Worm (Caenorhabditis elegans) whole organism, L4 larva: Measurements from ENCODE around the gene hmp-1.

Source experiments
- D1046.2 ChIP-seq: fragments of 200-800 bp; sonication (Bioruptor generic); IDR thresholded peaks from 2 replicates; pipeline ENCODE4 v1.3.6; 2022; ENCODE audit warnings: missing genetic modification characterization, missing compliant biosample characterization
- F26F4.8 ChIP-seq: fragments of 200-800 bp; sonication (Bioruptor generic); conservative IDR thresholded peaks from 2 replicates; pipeline ENCODE4 v1.3.6; 2022; ENCODE audit warnings: missing genetic modification characterization, missing compliant biosample characterization
- F49E8.2 ChIP-seq: sonication (generic microtip); optimal IDR thresholded peaks from 2 replicates; lab custom pipeline; 2016; ENCODE audit warnings: missing compliant biosample characterization, mild to moderate bottlenecking, missing genetic modification characterization, borderline replicate concordance
- Y48G9A.11 ChIP-seq: fragments of 200-800 bp; sonication (Bioruptor generic); IDR thresholded peaks from 2 replicates; pipeline ENCODE4 v1.3.6; 2022; ENCODE audit warnings: missing genetic modification reagents, missing genetic modification characterization, missing compliant biosample characterization
- ZK546.5 ChIP-seq, 2 experiments: sonication (generic microtip); optimal IDR thresholded peaks; 2 replicates each; lab custom pipeline; 2017; ENCODE audit warnings: missing biosample characterization in 2 of 2, missing genetic modification characterization in 2 of 2
- aha-1 ChIP-seq: fragments of 150-350 bp; peaks from one replicate; lab custom pipeline; 2014; ENCODE audit warnings: missing biosample characterization, missing genetic modification characterization
- arid-1 ChIP-seq: fragments of 200-800 bp; sonication (Bioruptor generic); conservative IDR thresholded peaks from 2 replicates; pipeline ENCODE4 v1.3.6; 2022; ENCODE audit warnings: missing genetic modification reagents, missing genetic modification characterization, missing compliant biosample characterization
- ceh-20 ChIP-seq: fragments of 200-800 bp; sonication (Bioruptor generic); IDR thresholded peaks from 2 replicates; pipeline ENCODE4 v1.3.6; 2022; ENCODE audit warnings: missing genetic modification reagents, missing genetic modification characterization, missing compliant biosample characterization
- ceh-28 ChIP-seq: fragments of 150-350 bp; optimal IDR thresholded peaks from 2 replicates; lab custom pipeline; 2014; ENCODE audit warnings: missing biosample characterization, missing genetic modification reagents, missing genetic modification characterization
- ces-1 ChIP-seq: fragments of 150-350 bp; sonication (generic microtip); optimal IDR thresholded peaks from 4 replicates; lab custom pipeline; 2014; ENCODE audit warnings: missing biosample characterization, missing genetic modification reagents, missing genetic modification characterization
- ctbp-1 ChIP-seq: fragments of 200-800 bp; sonication (Bioruptor generic); IDR thresholded peaks from 2 replicates; pipeline ENCODE4 v1.3.6; 2022; ENCODE audit warnings: missing genetic modification reagents, missing genetic modification characterization, missing compliant biosample characterization
- daf-12 ChIP-seq: fragments of 150-350 bp; optimal IDR thresholded peaks from 2 replicates; lab custom pipeline; 2014; ENCODE audit warnings: missing biosample characterization, missing genetic modification reagents, missing genetic modification characterization
- daf-8 ChIP-seq: fragments of 200-800 bp; sonication (Bioruptor generic); IDR thresholded peaks from 2 replicates; pipeline ENCODE4 v1.3.6; 2022; ENCODE audit warnings: missing genetic modification characterization, missing compliant biosample characterization
- dpl-1 ChIP-seq: fragments of 150-350 bp; optimal IDR thresholded peaks from 2 replicates; lab custom pipeline; 2014; ENCODE audit warnings: missing biosample characterization, missing genetic modification reagents, missing genetic modification characterization
- dve-1 ChIP-seq: sonication (generic microtip); optimal IDR thresholded peaks from 2 replicates; lab custom pipeline; 2017; ENCODE audit warnings: antibody characterized with exemption, mild to moderate bottlenecking, missing genetic modification characterization, missing compliant biosample characterization; ENCODE audit not compliant: insufficient read depth
- gei-8 ChIP-seq: fragments of 200-800 bp; sonication (Bioruptor generic); optimal IDR thresholded peaks from 2 replicates; lab custom pipeline; 2018; ENCODE audit warnings: mild to moderate bottlenecking, missing genetic modification characterization, missing compliant biosample characterization
- hif-1 ChIP-seq, 2 experiments: sonication (generic microtip); optimal IDR thresholded peaks; 2 replicates each; lab custom pipeline; 2016 to 2017; ENCODE audit warnings: missing compliant biosample characterization in 2 of 2, missing genetic modification characterization in 2 of 2, missing genetic modification reagents in 2 of 2, missing genotype in 2 of 2, mild to moderate bottlenecking in 1 of 2
- hlh-11 ChIP-seq: fragments of 200-800 bp; sonication (Bioruptor generic); optimal IDR thresholded peaks from 2 replicates; lab custom pipeline; 2018; ENCODE audit warnings: mild to moderate bottlenecking, missing genetic modification characterization, missing compliant biosample characterization
- hmg-1.1 ChIP-seq: fragments of 200-800 bp; sonication (Bioruptor generic); IDR thresholded peaks from 2 replicates; pipeline ENCODE4 v1.3.6; 2022; ENCODE audit warnings: missing genetic modification reagents, missing genetic modification characterization, missing compliant biosample characterization
- jun-1 ChIP-seq: fragments of 150-350 bp; optimal IDR thresholded peaks from 2 replicates; lab custom pipeline; 2014; ENCODE audit warnings: missing biosample characterization, missing genetic modification reagents, missing genetic modification characterization
- lim-7 ChIP-seq: fragments of 200-800 bp; sonication (Bioruptor generic); IDR thresholded peaks from 2 replicates; pipeline ENCODE4 v1.3.6; 2022; ENCODE audit warnings: missing genetic modification characterization, missing compliant biosample characterization
- lin-15B ChIP-seq: fragments of 150-350 bp; sonication (generic microtip); optimal IDR thresholded peaks from 3 replicates; lab custom pipeline; 2014; ENCODE audit warnings: missing biosample characterization, missing genetic modification characterization
- lin-29 ChIP-seq: fragments of 200-800 bp; sonication (Bioruptor generic); IDR thresholded peaks from 2 replicates; pipeline ENCODE4 v1.3.6; 2022; ENCODE audit warnings: missing genetic modification reagents, missing genetic modification characterization, missing compliant biosample characterization
- lin-39 ChIP-seq: fragments of 150-350 bp; optimal IDR thresholded peaks from 2 replicates; lab custom pipeline; 2014; ENCODE audit warnings: missing biosample characterization, missing genetic modification reagents, missing genetic modification characterization
- lir-3 ChIP-seq: sonication (generic microtip); optimal IDR thresholded peaks from 2 replicates; lab custom pipeline; 2016; ENCODE audit warnings: mild to moderate bottlenecking, missing genetic modification characterization, missing compliant biosample characterization
- lsy-2 ChIP-seq, 2 experiments: fragments of 150-350 bp in 1 of 2; sonication (generic microtip) in 1 of 2; optimal IDR thresholded peaks; 2 replicates each; lab custom pipeline; 2014 to 2017; ENCODE audit warnings: missing biosample characterization in 2 of 2, missing genetic modification characterization in 2 of 2
- mdl-1 ChIP-seq, 2 experiments: fragments of 150-350 bp in 1 of 2; sonication (generic microtip) in 1 of 2; optimal IDR thresholded peaks; 2 replicates each; lab custom pipeline; 2014 to 2017; ENCODE audit warnings: missing biosample characterization in 2 of 2, missing genetic modification characterization in 2 of 2
- mdt-29 ChIP-seq: fragments of 200-800 bp; sonication (Bioruptor generic); IDR thresholded peaks from 2 replicates; pipeline ENCODE4 v1.3.6; 2022; ENCODE audit warnings: missing genetic modification reagents, missing genetic modification characterization, missing compliant biosample characterization
- mep-1 ChIP-seq: fragments of 150-350 bp; sonication (generic microtip); optimal IDR thresholded peaks from 3 replicates; lab custom pipeline; 2014; ENCODE audit warnings: missing biosample characterization, missing genetic modification characterization
- mxl-2 ChIP-seq: fragments of 200-800 bp; sonication (Bioruptor generic); conservative IDR thresholded peaks from 2 replicates; pipeline ENCODE4 v1.3.6; 2022; ENCODE audit warnings: missing genetic modification reagents, missing genetic modification characterization, missing compliant biosample characterization
- mxl-3 ChIP-seq: fragments of 200-800 bp; sonication (Bioruptor generic); optimal IDR thresholded peaks from 2 replicates; lab custom pipeline; 2018; ENCODE audit warnings: mild to moderate bottlenecking, missing genetic modification characterization, missing compliant biosample characterization
- nhr-102 ChIP-seq: sonication (generic microtip); optimal IDR thresholded peaks from 2 replicates; lab custom pipeline; 2016; ENCODE audit warnings: mild to moderate bottlenecking, missing genetic modification characterization, moderate library complexity, missing compliant biosample characterization
- nhr-111 ChIP-seq: fragments of 200-800 bp; sonication (Bioruptor generic); optimal IDR thresholded peaks from 2 replicates; lab custom pipeline; 2018; ENCODE audit warnings: mild to moderate bottlenecking, missing genetic modification characterization, missing compliant biosample characterization
- nhr-25 ChIP-seq: sonication (generic microtip); optimal IDR thresholded peaks from 2 replicates; lab custom pipeline; 2017; ENCODE audit warnings: missing genetic modification characterization, mild to moderate bottlenecking, missing compliant biosample characterization, antibody characterized with exemption, moderate library complexity, borderline replicate concordance; ENCODE audit not compliant: insufficient read depth
- nhr-28 ChIP-seq: fragments of 150-350 bp; optimal IDR thresholded peaks from 2 replicates; lab custom pipeline; 2014; ENCODE audit warnings: missing biosample characterization, missing genetic modification characterization
- nhr-42 ChIP-seq: fragments of 200-800 bp; sonication (Bioruptor generic); IDR thresholded peaks from 2 replicates; pipeline ENCODE4 v1.3.6; 2022; ENCODE audit warnings: missing genetic modification characterization, missing compliant biosample characterization
- nhr-48 ChIP-seq: sonication (generic microtip); optimal IDR thresholded peaks from 2 replicates; lab custom pipeline; 2016; ENCODE audit warnings: mild to moderate bottlenecking, missing genetic modification characterization, missing compliant biosample characterization
- nhr-6 ChIP-seq: fragments of 150-350 bp; optimal IDR thresholded peaks from 2 replicates; lab custom pipeline; 2014; ENCODE audit warnings: missing biosample characterization, missing genetic modification characterization
- pqm-1 ChIP-seq: sonication (generic microtip); optimal IDR thresholded peaks from 2 replicates; lab custom pipeline; 2017; ENCODE audit warnings: missing biosample characterization, missing genetic modification characterization
- sdz-12 ChIP-seq: fragments of 200-800 bp; sonication (Bioruptor generic); optimal IDR thresholded peaks from 2 replicates; lab custom pipeline; 2018; ENCODE audit warnings: mild to moderate bottlenecking, missing genetic modification characterization, missing compliant biosample characterization
- set-16 ChIP-seq: fragments of 200-800 bp; sonication (Bioruptor generic); IDR thresholded peaks from 2 replicates; pipeline ENCODE4 v1.3.6; 2022; ENCODE audit warnings: missing genetic modification reagents, missing genetic modification characterization, missing compliant biosample characterization
- snpc-1.2 ChIP-seq: fragments of 200-800 bp; sonication (Bioruptor generic); IDR thresholded peaks from 2 replicates; pipeline ENCODE4 v1.3.6; 2022; ENCODE audit warnings: missing genetic modification reagents, missing genetic modification characterization, missing compliant biosample characterization
- unc-39 ChIP-seq: sonication (generic microtip); optimal IDR thresholded peaks from 2 replicates; lab custom pipeline; 2017; ENCODE audit warnings: missing biosample characterization, missing genetic modification characterization
- unc-62 ChIP-seq, 3 experiments: fragments of 150-350 bp in 1 of 3; sonication (generic microtip); optimal IDR thresholded peaks in 2 of 3; peaks in 1 of 3; 1 replicate in 1 of 3; 2 replicates in 2 of 3; lab custom pipeline; 2014 to 2017; ENCODE audit warnings: missing biosample characterization in 3 of 3, missing genetic modification characterization in 3 of 3, missing genetic modification reagents in 3 of 3, missing genotype in 1 of 3
- vab-7 ChIP-seq: fragments of 200-800 bp; sonication (Bioruptor generic); IDR thresholded peaks from 2 replicates; pipeline ENCODE4 v1.3.6; 2022; ENCODE audit warnings: missing genetic modification reagents, missing genetic modification characterization, missing compliant biosample characterization
- zip-11 ChIP-seq: fragments of 200-800 bp; sonication (Bioruptor generic); IDR thresholded peaks from 2 replicates; pipeline ENCODE4 v1.3.6; 2022; ENCODE audit warnings: missing genetic modification characterization, missing compliant biosample characterization
- ztf-11 ChIP-seq: fragments of 150-350 bp; optimal IDR thresholded peaks from 2 replicates; lab custom pipeline; 2014; ENCODE audit warnings: missing biosample characterization, missing genetic modification characterization
- ztf-7 ChIP-seq: fragments of 150-350 bp; optimal IDR thresholded peaks from 2 replicates; lab custom pipeline; 2014; ENCODE audit warnings: missing biosample characterization, missing genetic modification characterization

hmp-1 gene

ce11 chrV:11801076-11801849 lies 44.4 kb upstream of the hmp-1 start:
- no peak for TF ChIP-seq ceh-28
- no peak for TF ChIP-seq ctbp-1 (GFP tag; lab: Robert Waterston, UW)
- no peak for TF ChIP-seq vab-7 (GFP tag; lab: Robert Waterston, UW)
- no peak for TF ChIP-seq daf-8
- no peak for TF ChIP-seq mdt-29
- TF ChIP-seq nhr-6 (tag; lab: Kevin White, UChicago) = no peak
- TF ChIP-seq lir-3 (tag; lab: Kevin White, UChicago) = no peak
- TF ChIP-seq mxl-3 (GFP tag; lab: Kevin White, UChicago) = peak; percentile 23
- TF ChIP-seq hlh-11 (tag; lab: Kevin White, UChicago) = peak; percentile 47
- TF ChIP-seq nhr-102 (tag; lab: Kevin White, UChicago) = no peak
- TF ChIP-seq nhr-48 (tag; lab: Kevin White, UChicago) = peak; percentile 83
- TF ChIP-seq aha-1 = peak; percentile 91
- TF ChIP-seq sdz-12 (GFP tag; lab: Kevin White, UChicago) = no peak
- TF ChIP-seq mdl-1 (tag; optimal IDR thresholded peaks at IDR 0.05; lab: Kevin White, UChicago) = peak in 1 of 2 experiments; percentile 18
- TF ChIP-seq F26F4.8 = no peak
- TF ChIP-seq ZK546.5 (tag; optimal IDR thresholded peaks at IDR 0.05; lab: Kevin White, UChicago) = no peak
- peak; percentile 51 for TF ChIP-seq dve-1 (tag; lab: Kevin White, UChicago)
- peak; percentile 18 to 56 for TF ChIP-seq lsy-2 (tag; optimal IDR thresholded peaks at IDR 0.05; lab: Kevin White, UChicago)
- no peak for TF ChIP-seq nhr-25 (tag; lab: Kevin White, UChicago)
- TF ChIP-seq hmg-1.1 (GFP tag; lab: Robert Waterston, UW) = no peak
- no peak for TF ChIP-seq gei-8 (GFP tag; lab: Kevin White, UChicago)
- TF ChIP-seq nhr-111 (GFP tag; lab: Kevin White, UChicago) = no peak
- no peak for TF ChIP-seq hif-1 (tag; optimal IDR thresholded peaks at IDR 0.05; lab: Kevin White, UChicago)
- TF ChIP-seq lin-15B (tag; lab: Kevin White, UChicago) = no peak
- no peak; the same call in 1 of the 2 replicates for TF ChIP-seq ceh-20 (GFP tag; lab: Robert Waterston, UW)
- TF ChIP-seq arid-1 (GFP tag; lab: Robert Waterston, UW) = no peak
- no peak for TF ChIP-seq ztf-7 (tag; lab: Kevin White, UChicago)
- TF ChIP-seq unc-62 (GFP tag; optimal IDR thresholded peaks at IDR 0.05 in 1 of 2; lab: Kevin White, UChicago) = peak in 1 of 2 experiments; percentile 60
- no peak for TF ChIP-seq unc-62 (tag; optimal IDR thresholded peaks at IDR 0.05; lab: Kevin White, UChicago)
- no peak for TF ChIP-seq mep-1
- TF ChIP-seq nhr-42 (GFP tag; lab: Robert Waterston, UW) = 0 out of 2 replicates have a peak, but pooled peaks have one; percentile 35
- TF ChIP-seq zip-11 = no peak
- TF ChIP-seq nhr-28 (tag; lab: Kevin White, UChicago) = no peak
- no peak for TF ChIP-seq D1046.2 (GFP tag; lab: Robert Waterston, UW)

ce11 chrV:11802508-11802907 lies 43.2 kb upstream of the hmp-1 start:
- TF ChIP-seq lin-29 = no peak
- no peak for TF ChIP-seq nhr-6 (tag; lab: Kevin White, UChicago)
- no peak for TF ChIP-seq F49E8.2 (tag; lab: Kevin White, UChicago)
- TF ChIP-seq vab-7 (GFP tag; lab: Robert Waterston, UW) = no peak
- no peak for TF ChIP-seq lim-7
- no peak for TF ChIP-seq dpl-1 (GFP tag; lab: Kevin White, UChicago)
- no peak for TF ChIP-seq ztf-11
- TF ChIP-seq ceh-28 = no peak
- TF ChIP-seq dve-1 (tag; lab: Kevin White, UChicago) = peak; percentile 81
- TF ChIP-seq Y48G9A.11 (GFP tag; lab: Robert Waterston, UW) = no peak
- no peak for TF ChIP-seq snpc-1.2 (GFP tag; lab: Robert Waterston, UW)
- TF ChIP-seq jun-1 (tag; lab: Kevin White, UChicago) = no peak
- TF ChIP-seq set-16 (GFP tag; lab: Robert Waterston, UW) = no peak
- no peak for TF ChIP-seq daf-12
- peak; percentile 89 for TF ChIP-seq hlh-11 (tag; lab: Kevin White, UChicago)
- TF ChIP-seq mxl-2 (GFP tag; lab: Robert Waterston, UW) = no peak
- TF ChIP-seq pqm-1 (tag; lab: Kevin White, UChicago) = peak; percentile 39
- peak; percentile 48 for TF ChIP-seq mep-1
- TF ChIP-seq lin-39 (tag; lab: Kevin White, UChicago) = no peak
- TF ChIP-seq ces-1 (GFP tag; lab: Kevin White, UChicago) = no peak
- TF ChIP-seq unc-39 (tag; lab: Kevin White, UChicago) = no peak
- no peak for TF ChIP-seq lir-3 (tag; lab: Kevin White, UChicago)
